Worm (Caenorhabditis elegans): ENCODE measurements around the gene F25H8.2.

DNA sequence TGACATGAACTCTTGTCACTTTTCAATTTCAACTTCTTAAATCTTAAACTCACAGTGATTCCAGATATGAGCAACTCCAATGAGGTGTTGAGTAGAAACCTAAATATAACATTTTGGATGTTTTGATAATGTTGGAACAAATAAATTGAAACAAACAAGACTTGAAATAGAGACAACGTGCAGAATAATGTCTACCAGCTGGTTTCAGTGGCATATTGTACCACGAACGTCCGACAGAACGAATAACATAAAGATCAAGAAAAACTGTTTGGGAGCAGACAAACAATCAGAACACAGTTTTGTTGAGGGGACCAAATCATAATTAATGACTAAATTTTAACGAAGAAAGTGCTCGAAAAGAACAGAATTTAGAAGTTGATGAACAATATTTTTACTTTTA, 21.3 kb downstream of the F25H8.2 start, which contains the start of gene gon-1:
- TF ChIP-seq mdl-1 (tag; optimal IDR thresholded peaks at IDR 0.05) (no peak), php-3 (GFP tag; IDR thresholded peaks at IDR 0.05) (no peak), F37D6.2 (tag; optimal IDR thresholded peaks at IDR 0.05) (no peak), daf-12 (tag; optimal IDR thresholded peaks at IDR 0.05) (no peak), dve-1 (tag; optimal IDR thresholded peaks at IDR 0.05; ENCODE audit: insufficient read depth) (no peak), lir-3 (tag; optimal IDR thresholded peaks at IDR 0.05) (no peak)

Data from whole organism, L4 larva.